Worm (Caenorhabditis elegans): ENCODE results near the gene W02H3.3.

The W02H3.3 gene

DNA sequence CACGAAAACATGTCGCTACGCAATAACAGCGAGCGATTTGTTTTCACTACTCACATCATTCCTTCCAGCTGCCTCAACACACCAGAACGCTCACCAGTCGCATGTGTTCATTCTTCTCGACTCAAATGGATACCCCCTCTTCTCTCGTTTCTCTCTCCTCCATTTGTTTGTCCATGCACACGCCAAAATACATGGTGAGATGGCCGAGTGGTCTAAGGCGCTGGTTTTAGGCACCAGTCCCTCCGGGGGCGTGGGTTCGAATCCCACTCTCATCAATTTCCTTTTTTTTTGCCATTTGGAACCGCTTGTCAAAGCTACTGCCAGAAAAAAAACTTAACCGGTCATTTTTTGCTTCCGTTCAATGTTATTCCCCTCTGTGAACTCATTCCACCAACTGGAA, 2.5 kb downstream of the W02H3.3 start (continued):
- TF ChIP-seq snpc-4 (tag; optimal IDR thresholded peaks at IDR 0.05) (no peak), lin-13 (tag; optimal IDR thresholded peaks at IDR 0.05) (peak; percentile 64), lin-32 (GFP tag; optimal IDR thresholded peaks at IDR 0.05) (peak; percentile 63), elt-3 (tag; optimal IDR thresholded peaks at IDR 0.05) (no peak)

- peak; percentile 65 for TF ChIP-seq ceh-83 (GFP tag; optimal IDR thresholded peaks at IDR 0.05)
- TF ChIP-seq bed-3 (GFP tag; optimal IDR thresholded peaks at IDR 0.05): peak; percentile 30
- TF ChIP-seq flh-1 (GFP tag; optimal IDR thresholded peaks at IDR 0.05): no peak
- TF ChIP-seq mep-1 (tag; optimal IDR thresholded peaks at IDR 0.05): peak; percentile 99
- TF ChIP-seq drap-1 (GFP tag; optimal IDR thresholded peaks at IDR 0.05): peak; percentile 98
- TF ChIP-seq sptf-1 (tag; optimal IDR thresholded peaks at IDR 0.05): peak; percentile 93
- peak; percentile 94 for TF ChIP-seq lin-13 (tag; optimal IDR thresholded peaks at IDR 0.05)
- peak; percentile 93 for TF ChIP-seq mls-2 (tag; optimal IDR thresholded peaks at IDR 0.05)
- TF ChIP-seq lsy-2 (tag; optimal IDR thresholded peaks at IDR 0.05): peak; percentile 91
- no peak for TF ChIP-seq sem-2 (GFP tag; optimal IDR thresholded peaks at IDR 0.05)
- TF ChIP-seq snpc-4 (tag; optimal IDR thresholded peaks at IDR 0.05): no peak
- peak; percentile 79 for TF ChIP-seq nhr-28 (tag; optimal IDR thresholded peaks at IDR 0.05)
- peak; percentile 19 for TF ChIP-seq tbx-8 (GFP tag; optimal IDR thresholded peaks at IDR 0.05)
- TF ChIP-seq blmp-1 (tag; optimal IDR thresholded peaks at IDR 0.05): peak; percentile 58
- TF ChIP-seq unc-120 (tag; optimal IDR thresholded peaks at IDR 0.05; ENCODE audit: poor library complexity, severe bottlenecking): peak; percentile 82
- TF ChIP-seq ceh-43 (GFP tag; optimal IDR thresholded peaks at IDR 0.05): peak; percentile 11
- peak; percentile 73 for TF ChIP-seq elt-1 (tag; optimal IDR thresholded peaks at IDR 0.05; ENCODE audit: borderline replicate concordance, insufficient read depth)
- peak; percentile 99 for TF ChIP-seq ces-1 (GFP tag; optimal IDR thresholded peaks at IDR 0.05)
- TF ChIP-seq pha-4 (tag; optimal IDR thresholded peaks at IDR 0.05): peak; percentile 99
- peak; percentile 97 for TF ChIP-seq unc-62 (GFP tag; optimal IDR thresholded peaks at IDR 0.05)
- no peak for TF ChIP-seq ham-2 (GFP tag; optimal IDR thresholded peaks at IDR 0.05)
- peak; percentile 83 for TF ChIP-seq lin-32 (GFP tag; optimal IDR thresholded peaks at IDR 0.05)
- no peak for TF ChIP-seq zip-8 (tag; optimal IDR thresholded peaks at IDR 0.05)
- TF ChIP-seq nhr-2 (tag; optimal IDR thresholded peaks at IDR 0.05): peak; percentile 73
- peak; percentile 94 for TF ChIP-seq unc-39 (tag; optimal IDR thresholded peaks at IDR 0.05)
- peak; percentile 53 for TF ChIP-seq nhr-76 (tag; optimal IDR thresholded peaks at IDR 0.05)
- TF ChIP-seq ztf-11 (tag; optimal IDR thresholded peaks at IDR 0.05): peak; percentile 98
- TF ChIP-seq M03D4.4 (tag; optimal IDR thresholded peaks at IDR 0.05): peak; percentile 82
- TF ChIP-seq mab-5 (tag; optimal IDR thresholded peaks at IDR 0.05): peak; percentile 93
- TF ChIP-seq elt-3 (tag; optimal IDR thresholded peaks at IDR 0.05): peak; percentile 96
- TF ChIP-seq nhr-237 (tag; optimal IDR thresholded peaks at IDR 0.05): peak; percentile 100
- TF ChIP-seq ceh-39 (tag; optimal IDR thresholded peaks at IDR 0.05): peak; percentile 91
- TF ChIP-seq hlh-1 (tag; optimal IDR thresholded peaks at IDR 0.05): peak; percentile 92
- peak; percentile 100 for TF ChIP-seq nhr-12 (tag; optimal IDR thresholded peaks at IDR 0.05)
- TF ChIP-seq cnd-1 (tag; optimal IDR thresholded peaks at IDR 0.05): peak; percentile 93
These were observed 3.9 kb downstream of the W02H3.3 start for ce11 chrX:11093985-11094593.

- no peak for TF ChIP-seq elt-1 (tag; optimal IDR thresholded peaks at IDR 0.05; ENCODE audit: borderline replicate concordance, insufficient read depth)
- TF ChIP-seq nhr-2 (tag; optimal IDR thresholded peaks at IDR 0.05): no peak
- TF ChIP-seq sptf-1 (tag; optimal IDR thresholded peaks at IDR 0.05): no peak
- TF ChIP-seq unc-62 (GFP tag; optimal IDR thresholded peaks at IDR 0.05): no peak
- no peak for TF ChIP-seq nhr-28 (tag; optimal IDR thresholded peaks at IDR 0.05)
- no peak for TF ChIP-seq ceh-43 (GFP tag; optimal IDR thresholded peaks at IDR 0.05)
- TF ChIP-seq lin-32 (GFP tag; optimal IDR thresholded peaks at IDR 0.05): no peak
- no peak for TF ChIP-seq snpc-4 (tag; optimal IDR thresholded peaks at IDR 0.05)
- no peak for TF ChIP-seq M03D4.4 (tag; optimal IDR thresholded peaks at IDR 0.05)
- TF ChIP-seq nhr-237 (tag; optimal IDR thresholded peaks at IDR 0.05): no peak
- TF ChIP-seq ztf-11 (tag; optimal IDR thresholded peaks at IDR 0.05): no peak
- TF ChIP-seq ham-2 (GFP tag; optimal IDR thresholded peaks at IDR 0.05): no peak
- TF ChIP-seq lsy-2 (tag; optimal IDR thresholded peaks at IDR 0.05): no peak
- TF ChIP-seq drap-1 (GFP tag; optimal IDR thresholded peaks at IDR 0.05): no peak
- no peak for TF ChIP-seq ceh-83 (GFP tag; optimal IDR thresholded peaks at IDR 0.05)
These were observed 9.0 kb downstream of the W02H3.3 start, which contains the start of gene W04G3.11 for ce11 chrX:11088952-11089351. TSS of gene W04G3.11 (plus strand) at chrX:11089195.
